Fruit fly (Drosophila melanogaster) whole organism: Measurements from ENCODE around the gene CG11095.

Source experiments
- CG8478 ChIP-seq: fragments of >200 bp; optimal IDR thresholded peaks from 2 replicates; lab custom pipeline; 2018; ENCODE audit warnings: inconsistent platforms
- Dll ChIP-seq: fragments of >200 bp; optimal IDR thresholded peaks from 2 replicates; lab custom pipeline; 2017
- EcR ChIP-seq, 2 experiments: fragments of >200 bp; optimal IDR thresholded peaks; 2 replicates each; lab custom pipeline; 2017; ENCODE audit warnings: missing biosample characterization in 2 of 2, missing genetic modification characterization in 2 of 2, missing genetic modification reagents in 2 of 2
- pan ChIP-seq: fragments of >200 bp; optimal IDR thresholded peaks from 2 replicates; lab custom pipeline; 2017
- psq ChIP-seq: fragments of >200 bp; optimal IDR thresholded peaks from 2 replicates; lab custom pipeline; 2017
- usp ChIP-seq: fragments of >200 bp; optimal IDR thresholded peaks from 2 replicates; lab custom pipeline; 2017; ENCODE audit warnings: missing biosample characterization, missing genetic modification characterization, mixed read lengths

The CG11095 gene

DNA sequence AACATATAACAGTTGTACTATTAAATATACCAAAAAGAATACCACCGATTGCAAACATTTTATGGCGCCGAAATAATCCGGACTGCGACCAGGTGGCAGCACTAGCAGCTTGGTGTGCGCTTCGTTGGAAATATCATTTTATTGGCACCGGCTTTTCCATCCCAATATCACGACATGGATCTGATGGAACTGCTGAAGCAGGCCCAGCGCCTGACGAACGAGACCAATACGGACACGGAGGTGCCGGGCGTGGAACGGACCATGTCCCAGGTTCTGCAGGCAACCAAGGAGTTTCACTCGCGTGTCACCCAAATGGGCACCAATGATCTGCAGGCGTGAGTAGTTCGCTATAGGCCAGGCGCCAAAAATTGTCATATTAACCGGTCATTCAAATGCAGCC, 11.3 kb downstream of the CG11095 start, which contains the start of gene Nup93-1:
Nup93-1 (plus strand) TSS at position 74 of the 400 bp plus-strand sequence.
- TF ChIP-seq CG8478 (lab: Kevin White, UChicago) = no peak
- TF ChIP-seq EcR (GFP tag; optimal IDR thresholded peaks at IDR 0.05; lab: Kevin White, UChicago) = no peak

DNA sequence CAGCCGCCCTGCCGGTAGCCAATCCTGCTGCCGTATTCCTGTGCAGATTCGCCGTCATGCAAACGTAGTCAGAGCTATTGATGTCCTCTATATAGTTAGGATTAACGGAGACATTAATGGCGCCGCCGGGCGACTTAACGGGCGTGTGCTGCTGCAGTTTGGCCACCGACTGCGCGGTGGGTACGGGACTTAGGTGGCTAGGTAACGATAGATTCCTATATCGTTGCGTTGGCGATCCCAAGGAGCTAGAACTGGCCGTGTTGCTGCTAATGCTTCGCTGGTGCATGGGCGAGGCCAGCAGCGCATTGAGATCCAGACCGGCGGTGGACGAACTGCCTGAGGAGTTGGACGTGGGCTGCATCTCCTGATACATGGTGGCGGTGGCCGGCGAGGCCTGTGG, 17.4 kb downstream of the CG11095 start:
- TF ChIP-seq usp (GFP tag; lab: Kevin White, UChicago) (no peak), CG8478 (lab: Kevin White, UChicago) (no peak)

DNA sequence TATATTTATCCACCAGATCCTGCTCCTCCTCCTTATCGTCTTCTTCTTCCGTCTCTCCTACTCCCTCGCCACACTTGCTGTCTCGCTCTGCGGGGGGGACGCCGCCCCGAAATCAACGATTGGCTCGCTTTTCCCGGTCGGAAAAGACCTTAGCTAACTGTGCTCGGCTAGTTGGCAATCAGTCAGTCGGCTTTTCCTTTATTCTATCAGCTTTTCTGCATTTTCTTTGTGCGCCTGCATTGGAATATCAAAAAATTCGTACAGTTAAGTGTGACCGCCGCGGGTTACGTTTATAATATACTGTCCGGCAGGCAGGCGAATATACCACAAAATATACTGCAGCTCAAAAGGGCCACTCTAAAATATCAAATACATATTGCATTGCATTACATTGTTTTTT, 18.5 kb downstream of the CG11095 start, which contains the start of gene jub:
jub (minus strand) TSS at position 289 of the 400 bp plus-strand sequence.
- TF ChIP-seq pan (lab: Kevin White, UChicago) (no peak), usp (GFP tag; lab: Kevin White, UChicago) (no peak), Dll (lab: Kevin White, UChicago) (no peak), psq (lab: Kevin White, UChicago) (no peak), CG8478 (lab: Kevin White, UChicago) (no peak), EcR (GFP tag; optimal IDR thresholded peaks at IDR 0.05; lab: Kevin White, UChicago) (no peak)

DNA sequence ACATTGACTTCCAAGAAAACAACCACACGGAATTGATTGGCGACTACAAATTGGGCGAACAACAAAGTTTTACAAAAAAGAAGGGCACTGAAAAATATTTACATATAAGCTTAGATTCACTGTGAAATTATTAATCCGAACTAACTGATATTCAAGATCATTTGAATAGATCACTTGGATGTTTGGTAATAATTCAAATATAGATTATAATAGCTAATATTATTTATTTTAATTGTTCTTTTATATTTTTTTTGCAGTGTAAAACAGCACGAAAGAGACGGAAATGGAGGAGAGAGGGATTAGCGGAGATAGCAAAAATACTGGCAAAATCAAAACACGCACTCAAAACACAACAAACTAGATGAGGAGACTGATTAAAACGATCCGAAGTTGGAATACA, 26.8 kb downstream of the CG11095 start:
- TF ChIP-seq pan (lab: Kevin White, UChicago) = no peak
- no peak for TF ChIP-seq Dll (lab: Kevin White, UChicago)
- TF ChIP-seq psq (lab: Kevin White, UChicago) = no peak
- no peak for TF ChIP-seq usp (GFP tag; lab: Kevin White, UChicago)
- TF ChIP-seq EcR (GFP tag; optimal IDR thresholded peaks at IDR 0.05; lab: Kevin White, UChicago) = no peak
- no peak for TF ChIP-seq CG8478 (lab: Kevin White, UChicago)

DNA sequence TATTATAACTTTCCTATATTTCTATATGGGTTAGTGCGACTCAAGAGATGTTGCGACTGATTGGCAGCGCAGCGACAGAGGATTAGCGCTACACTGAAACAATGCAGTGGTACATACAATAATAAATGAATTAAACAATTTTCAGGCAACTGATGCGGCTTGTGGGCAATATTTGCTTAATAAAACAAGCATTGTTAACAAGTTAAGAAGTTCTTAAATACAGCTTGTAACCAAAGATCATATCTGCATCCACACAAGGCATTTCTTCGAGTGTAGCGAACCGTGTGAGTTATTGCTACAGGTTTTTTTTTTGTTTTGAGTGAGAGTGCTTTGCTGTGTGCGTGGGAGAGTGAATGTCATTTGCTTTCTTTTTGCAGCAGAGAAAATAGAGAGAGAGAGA, 27.4 kb downstream of the CG11095 start:
- TF ChIP-seq psq (lab: Kevin White, UChicago) (no peak), CG8478 (lab: Kevin White, UChicago) (no peak), pan (lab: Kevin White, UChicago) (no peak), Dll (lab: Kevin White, UChicago) (no peak), EcR (GFP tag; optimal IDR thresholded peaks at IDR 0.05; lab: Kevin White, UChicago) (no peak), usp (GFP tag; lab: Kevin White, UChicago) (no peak)

DNA sequence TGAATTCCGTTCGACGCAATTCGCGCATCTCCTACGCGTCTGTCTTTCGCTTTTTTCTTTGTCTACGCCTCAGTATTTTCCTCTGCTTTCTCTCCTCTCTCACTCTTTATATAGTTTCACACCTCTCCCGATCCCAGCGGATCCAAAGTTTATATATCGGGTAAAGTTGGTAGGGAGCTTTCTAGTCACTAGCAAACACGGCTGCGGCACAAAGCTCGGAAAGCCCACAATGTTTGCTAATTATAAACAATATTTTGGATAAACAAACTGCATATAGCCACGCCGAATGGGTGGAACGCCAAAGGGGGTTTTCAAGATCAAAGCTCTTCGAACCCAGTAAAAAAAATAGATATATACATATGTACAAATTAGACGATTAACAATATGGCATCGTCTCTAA, 28.6 kb downstream of the CG11095 start:
- TF ChIP-seq CG8478 (lab: Kevin White, UChicago) = no peak
- TF ChIP-seq usp (GFP tag; lab: Kevin White, UChicago) = no peak
- no peak for TF ChIP-seq pan (lab: Kevin White, UChicago)
- TF ChIP-seq EcR (GFP tag; optimal IDR thresholded peaks at IDR 0.05; lab: Kevin White, UChicago) = no peak
- no peak for TF ChIP-seq psq (lab: Kevin White, UChicago)
- TF ChIP-seq Dll (lab: Kevin White, UChicago) = no peak

DNA sequence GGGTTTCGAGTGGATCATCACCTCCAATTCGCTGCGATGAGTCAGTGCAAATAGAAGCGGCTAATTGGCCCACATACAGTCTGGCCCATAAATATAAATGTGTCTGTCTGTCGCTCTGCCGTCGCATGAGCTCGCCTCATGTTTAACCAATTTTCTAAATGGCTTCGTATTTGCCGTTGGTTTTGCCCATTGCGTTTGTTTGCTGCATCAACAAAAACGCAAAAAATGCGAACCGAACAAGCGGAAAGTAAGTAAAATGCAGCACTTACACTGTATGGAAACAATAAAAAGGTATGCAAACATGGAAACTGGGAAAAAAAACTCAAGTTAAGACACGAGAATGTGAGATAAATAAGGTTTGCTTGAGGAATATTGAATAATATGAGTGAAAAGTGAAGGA, 32.0 kb downstream of the CG11095 start:
- TF ChIP-seq psq (lab: Kevin White, UChicago) = no peak
- TF ChIP-seq usp (GFP tag; lab: Kevin White, UChicago) = no peak
- no peak for TF ChIP-seq EcR (GFP tag; optimal IDR thresholded peaks at IDR 0.05; lab: Kevin White, UChicago)
- no peak for TF ChIP-seq pan (lab: Kevin White, UChicago)
- TF ChIP-seq Dll (lab: Kevin White, UChicago) = no peak

DNA sequence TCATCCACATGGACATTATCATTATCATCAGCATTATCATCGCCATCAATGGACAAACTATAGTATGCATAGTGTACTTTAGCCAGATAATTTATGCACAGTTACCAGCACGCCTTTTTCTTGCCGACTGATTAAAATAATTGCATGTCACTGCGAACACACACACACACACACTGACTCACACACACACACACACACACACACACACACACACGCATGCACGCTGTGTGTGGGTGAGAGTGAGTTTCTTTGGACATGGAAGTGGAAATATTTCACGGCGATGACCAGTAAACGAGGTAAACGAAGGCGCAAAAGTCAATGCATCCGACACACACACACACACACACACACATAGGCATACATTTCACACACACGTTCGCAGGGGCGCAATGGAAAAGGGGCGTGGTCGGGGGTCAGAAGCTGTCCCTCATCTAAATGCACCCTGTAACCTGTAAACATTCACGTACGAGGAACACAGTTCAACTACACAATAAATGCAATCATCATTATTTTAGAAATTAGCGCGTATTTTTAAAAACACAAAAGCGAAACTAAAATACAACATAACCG, 32.9 kb downstream of the CG11095 start:
- TF ChIP-seq CG8478 (lab: Kevin White, UChicago) (no peak), psq (lab: Kevin White, UChicago) (no peak), pan (lab: Kevin White, UChicago) (no peak), usp (GFP tag; lab: Kevin White, UChicago) (no peak), EcR (GFP tag; optimal IDR thresholded peaks at IDR 0.05; lab: Kevin White, UChicago) (no peak), Dll (lab: Kevin White, UChicago) (no peak)

DNA sequence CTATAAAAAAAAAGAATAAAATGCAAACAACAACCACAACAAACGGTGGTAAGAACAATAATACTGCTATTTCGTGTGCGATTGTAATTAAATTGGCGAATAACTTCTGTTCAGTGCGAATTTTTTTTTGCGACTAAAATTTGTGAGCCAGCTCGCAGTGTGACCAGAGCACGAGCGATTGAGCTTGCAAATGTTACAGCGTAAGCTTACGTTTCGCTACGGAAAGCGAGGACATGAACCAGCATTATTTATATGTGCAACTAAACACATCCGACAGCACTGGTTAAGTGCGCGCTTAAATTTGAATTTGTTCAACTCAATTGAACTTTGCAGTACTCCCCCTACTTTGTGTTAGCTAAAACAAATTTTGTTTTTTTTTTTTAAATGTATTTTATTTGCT, 34.2 kb downstream of the CG11095 start, which contains the start of gene AMPdeam:
AMPdeam (minus strand) TSS at position 139 of the 400 bp plus-strand sequence.
- TF ChIP-seq pan (lab: Kevin White, UChicago) (no peak), EcR (GFP tag; optimal IDR thresholded peaks at IDR 0.05; lab: Kevin White, UChicago) (no peak), Dll (lab: Kevin White, UChicago) (no peak), CG8478 (lab: Kevin White, UChicago) (no peak)
